Worm (Caenorhabditis elegans): ENCODE measurements around the gene hecd-1.

ce11 chrIV:7098509-7099065 is 45.9 kb downstream of the hecd-1 start, which contains the start of gene ZC477.4:
- no peak for TF ChIP-seq B0310.2 (tag; optimal IDR thresholded peaks at IDR 0.05)
- TF ChIP-seq tbx-11 (GFP tag; IDR thresholded peaks at IDR 0.05): no peak
- no peak for TF ChIP-seq aly-1 (tag; optimal IDR thresholded peaks at IDR 0.05)
- no peak for TF ChIP-seq hnd-1 (tag; optimal IDR thresholded peaks at IDR 0.05)
- peak; percentile 21 for TF ChIP-seq hmg-4 (GFP tag; optimal IDR thresholded peaks at IDR 0.05)
- no peak for TF ChIP-seq ama-1 (optimal IDR thresholded peaks at IDR 0.05)
- TF ChIP-seq F13C5.2 (tag; optimal IDR thresholded peaks at IDR 0.05): no peak
- no peak for TF ChIP-seq flt-1 (GFP tag; IDR thresholded peaks at IDR 0.05)
- TF ChIP-seq ceh-13 (GFP tag; optimal IDR thresholded peaks at IDR 0.05): no peak

Measured in whole organism, early embryonic.